Fruit fly (Drosophila melanogaster) whole organism: ENCODE measurements around the gene RhoL.

Experiments
- CG8478 ChIP-seq: fragments of >200 bp; optimal IDR thresholded peaks from 2 replicates; lab custom pipeline; 2018; ENCODE audit warnings: inconsistent platforms
- Dll ChIP-seq: fragments of >200 bp; optimal IDR thresholded peaks from 2 replicates; lab custom pipeline; 2017
- EcR ChIP-seq, 2 experiments: fragments of >200 bp; optimal IDR thresholded peaks; 2 replicates each; lab custom pipeline; 2017; ENCODE audit warnings: missing biosample characterization in 2 of 2, missing genetic modification characterization in 2 of 2, missing genetic modification reagents in 2 of 2
- pan ChIP-seq: fragments of >200 bp; optimal IDR thresholded peaks from 2 replicates; lab custom pipeline; 2017
- psq ChIP-seq: fragments of >200 bp; optimal IDR thresholded peaks from 2 replicates; lab custom pipeline; 2017
- usp ChIP-seq: fragments of >200 bp; optimal IDR thresholded peaks from 2 replicates; lab custom pipeline; 2017; ENCODE audit warnings: missing biosample characterization, missing genetic modification characterization, mixed read lengths

RhoL gene

dm6 chr3R:9491065-9491567 lies 11.3 kb downstream of the RhoL start:
- TF ChIP-seq usp (GFP tag; lab: Kevin White, UChicago): no peak
- TF ChIP-seq EcR (GFP tag; optimal IDR thresholded peaks at IDR 0.05; lab: Kevin White, UChicago): no peak
- TF ChIP-seq pan: no peak
- TF ChIP-seq psq: no peak
- no peak for TF ChIP-seq Dll (lab: Kevin White, UChicago)
- TF ChIP-seq CG8478 (lab: Kevin White, UChicago): no peak

- no peak for TF ChIP-seq psq
- no peak for TF ChIP-seq pan
- no peak for TF ChIP-seq usp (GFP tag; lab: Kevin White, UChicago)
- TF ChIP-seq Dll (lab: Kevin White, UChicago): no peak
- TF ChIP-seq EcR (GFP tag; optimal IDR thresholded peaks at IDR 0.05; lab: Kevin White, UChicago): no peak
These were observed 13.9 kb downstream of the RhoL start for dm6 chr3R:9488493-9488892.

dm6 chr3R:9487961-9488360 lies 14.4 kb downstream of the RhoL start:
- TF ChIP-seq usp (GFP tag; lab: Kevin White, UChicago): no peak
- no peak for TF ChIP-seq Dll (lab: Kevin White, UChicago)
- no peak for TF ChIP-seq EcR (GFP tag; optimal IDR thresholded peaks at IDR 0.05; lab: Kevin White, UChicago)
- TF ChIP-seq pan: no peak
- TF ChIP-seq CG8478 (lab: Kevin White, UChicago): no peak
- TF ChIP-seq psq: no peak

- TF ChIP-seq EcR (GFP tag; optimal IDR thresholded peaks at IDR 0.05; lab: Kevin White, UChicago): no peak
- no peak for TF ChIP-seq psq
- TF ChIP-seq usp (GFP tag; lab: Kevin White, UChicago): no peak
- TF ChIP-seq CG8478 (lab: Kevin White, UChicago): no peak
These were observed 14.8 kb downstream of the RhoL start for dm6 chr3R:9487561-9487960.

- TF ChIP-seq CG8478 (lab: Kevin White, UChicago): no peak
- TF ChIP-seq EcR (GFP tag; optimal IDR thresholded peaks at IDR 0.05; lab: Kevin White, UChicago): no peak
- TF ChIP-seq pan: no peak
- no peak for TF ChIP-seq usp (GFP tag; lab: Kevin White, UChicago)
These were observed 22.0 kb downstream of the RhoL start for dm6 chr3R:9480396-9480795.

- TF ChIP-seq CG8478 (lab: Kevin White, UChicago): no peak
- TF ChIP-seq Dll (lab: Kevin White, UChicago): no peak
- TF ChIP-seq psq: no peak
These were observed 34.3 kb downstream of the RhoL start for dm6 chr3R:9468109-9468508.

- TF ChIP-seq CG8478 (lab: Kevin White, UChicago) (no peak), psq (no peak), usp (GFP tag; lab: Kevin White, UChicago) (no peak), pan (no peak), EcR (GFP tag; optimal IDR thresholded peaks at IDR 0.05; lab: Kevin White, UChicago) (no peak), Dll (lab: Kevin White, UChicago) (no peak)
These were observed 41.8 kb downstream of the RhoL start, which contains the start of gene GstZ2 for dm6 chr3R:9460488-9461150. Gene GstZ2, minus strand, starts transcription at chr3R:9460652.

dm6 chr3R:9459385-9460285 lies 42.7 kb downstream of the RhoL start:
- TF ChIP-seq usp (GFP tag; lab: Kevin White, UChicago) (no peak), EcR (GFP tag; optimal IDR thresholded peaks at IDR 0.05; lab: Kevin White, UChicago) (peak in 1 of 2 experiments; percentile 42)

dm6 chr3R:9456373-9456772 lies 46.0 kb downstream of the RhoL start, which contains the start of gene GstZ1:
Gene GstZ1, minus strand, starts transcription at chr3R:9456546.
- TF ChIP-seq usp (GFP tag; lab: Kevin White, UChicago) (no peak), pan (no peak), CG8478 (lab: Kevin White, UChicago) (no peak), EcR (GFP tag; optimal IDR thresholded peaks at IDR 0.05; lab: Kevin White, UChicago) (no peak), psq (no peak), Dll (lab: Kevin White, UChicago) (no peak)

dm6 chr3R:9454980-9455379 lies 47.4 kb downstream of the RhoL start:
- TF ChIP-seq Dll (lab: Kevin White, UChicago) (no peak), CG8478 (lab: Kevin White, UChicago) (no peak), usp (GFP tag; lab: Kevin White, UChicago) (no peak), EcR (GFP tag; optimal IDR thresholded peaks at IDR 0.05; lab: Kevin White, UChicago) (no peak), pan (no peak), psq (no peak)

dm6 chr3R:9450672-9451071 lies 51.7 kb downstream of the RhoL start:
- no peak for TF ChIP-seq psq
- TF ChIP-seq usp (GFP tag; lab: Kevin White, UChicago): no peak
- TF ChIP-seq EcR (GFP tag; optimal IDR thresholded peaks at IDR 0.05; lab: Kevin White, UChicago): no peak
- no peak for TF ChIP-seq CG8478 (lab: Kevin White, UChicago)
- TF ChIP-seq pan: no peak
- TF ChIP-seq Dll (lab: Kevin White, UChicago): no peak

dm6 chr3R:9448320-9448719 lies 54.1 kb downstream of the RhoL start:
- TF ChIP-seq usp (GFP tag; lab: Kevin White, UChicago) (no peak), psq (no peak), EcR (GFP tag; optimal IDR thresholded peaks at IDR 0.05; lab: Kevin White, UChicago) (no peak), CG8478 (lab: Kevin White, UChicago) (no peak), Dll (lab: Kevin White, UChicago) (no peak), pan (no peak)
